Worm (Caenorhabditis elegans) whole organism, L2 larva: Measurements from ENCODE around the gene T04A6.2.

Experiments used
- ama-1 ChIP-seq: fragments of 150-350 bp; optimal IDR thresholded peaks from 2 replicates; lab custom pipeline; 2018; ENCODE audit warnings: inconsistent platforms
- lin-39 ChIP-seq: fragments of 150-350 bp; optimal IDR thresholded peaks from 2 replicates; lab custom pipeline; 2014; ENCODE audit warnings: missing biosample characterization, missing genetic modification reagents, missing genetic modification characterization
- nhr-21 ChIP-seq: fragments of 150-350 bp; optimal IDR thresholded peaks from 2 replicates; lab custom pipeline; 2014; ENCODE audit warnings: missing biosample characterization, missing genetic modification characterization

ce11 chrIII:7571726-7572125 lies 42.9 kb upstream of the T04A6.2 start:
- TF ChIP-seq lin-39 (tag; lab: Kevin White, UChicago) (no peak), ama-1 (lab: Kevin White, UChicago) (no peak), nhr-21 (tag; lab: Kevin White, UChicago) (no peak)
